Worm (Caenorhabditis elegans) whole organism, L4 larva: Measurements from ENCODE around the gene clc-13.

Source experiments
- F26F4.8 ChIP-seq: fragments of 200-800 bp; sonication (Bioruptor generic); conservative IDR thresholded peaks from 2 replicates; pipeline ENCODE4 v1.3.6; 2022; ENCODE audit warnings: missing genetic modification characterization, missing compliant biosample characterization
- F37D6.2 ChIP-seq: sonication (generic microtip); optimal IDR thresholded peaks from 2 replicates; lab custom pipeline; 2016; ENCODE audit warnings: mild to moderate bottlenecking, missing genetic modification characterization, missing compliant biosample characterization
- F49E8.2 ChIP-seq: sonication (generic microtip); optimal IDR thresholded peaks from 2 replicates; lab custom pipeline; 2016; ENCODE audit warnings: missing compliant biosample characterization, mild to moderate bottlenecking, missing genetic modification characterization, borderline replicate concordance
- T20F7.1 ChIP-seq: fragments of 200-800 bp; sonication (Bioruptor generic); optimal IDR thresholded peaks from 2 replicates; lab custom pipeline; 2018; ENCODE audit warnings: mild to moderate bottlenecking, missing genetic modification characterization, missing compliant biosample characterization
- Y75B8A.6 ChIP-seq: fragments of 200-800 bp; sonication (Bioruptor generic); IDR thresholded peaks from 2 replicates; pipeline ENCODE4 v1.3.6; 2022; ENCODE audit warnings: missing genetic modification reagents, missing genetic modification characterization, missing compliant biosample characterization
- aha-1 ChIP-seq: fragments of 150-350 bp; peaks from one replicate; lab custom pipeline; 2014; ENCODE audit warnings: missing biosample characterization, missing genetic modification characterization
- ceh-20 ChIP-seq: fragments of 200-800 bp; sonication (Bioruptor generic); IDR thresholded peaks from 2 replicates; pipeline ENCODE4 v1.3.6; 2022; ENCODE audit warnings: missing genetic modification reagents, missing genetic modification characterization, missing compliant biosample characterization
- ceh-28 ChIP-seq: fragments of 150-350 bp; optimal IDR thresholded peaks from 2 replicates; lab custom pipeline; 2014; ENCODE audit warnings: missing biosample characterization, missing genetic modification reagents, missing genetic modification characterization
- ceh-44 ChIP-seq: fragments of 200-800 bp; sonication (Bioruptor generic); IDR thresholded peaks from 2 replicates; pipeline ENCODE4 v1.3.6; 2022; ENCODE audit warnings: missing genetic modification reagents, missing genetic modification characterization, missing compliant biosample characterization
- ceh-62 ChIP-seq: sonication (generic microtip); optimal IDR thresholded peaks from 2 replicates; lab custom pipeline; 2017; ENCODE audit warnings: missing biosample characterization, missing genetic modification characterization
- ceh-82 ChIP-seq: sonication (generic microtip); optimal IDR thresholded peaks from 2 replicates; lab custom pipeline; 2017; ENCODE audit warnings: missing biosample characterization, missing genetic modification characterization
- ces-1 ChIP-seq: fragments of 150-350 bp; sonication (generic microtip); optimal IDR thresholded peaks from 4 replicates; lab custom pipeline; 2014; ENCODE audit warnings: missing biosample characterization, missing genetic modification reagents, missing genetic modification characterization
- daf-16 ChIP-seq, 3 experiments: sonication (generic microtip); optimal IDR thresholded peaks; 2 replicates each; lab custom pipeline; 2016 to 2017; ENCODE audit warnings: missing genetic modification characterization in 3 of 3, missing genetic modification reagents in 3 of 3, mild to moderate bottlenecking in 2 of 3, missing compliant biosample characterization in 2 of 3, missing biosample characterization in 1 of 3, moderate library complexity in 1 of 3
- dmd-9 ChIP-seq: fragments of 200-800 bp; sonication (Bioruptor generic); IDR thresholded peaks from 2 replicates; pipeline ENCODE4 v1.3.6; 2022; ENCODE audit warnings: missing genetic modification reagents, missing genetic modification characterization, missing compliant biosample characterization
- dpl-1 ChIP-seq: fragments of 150-350 bp; optimal IDR thresholded peaks from 2 replicates; lab custom pipeline; 2014; ENCODE audit warnings: missing biosample characterization, missing genetic modification reagents, missing genetic modification characterization
- egl-27 ChIP-seq: sonication (generic microtip); optimal IDR thresholded peaks from 3 replicates; lab custom pipeline; 2017; ENCODE audit warnings: missing biosample characterization, missing genetic modification reagents, missing genetic modification characterization
- hmg-1.1 ChIP-seq: fragments of 200-800 bp; sonication (Bioruptor generic); IDR thresholded peaks from 2 replicates; pipeline ENCODE4 v1.3.6; 2022; ENCODE audit warnings: missing genetic modification reagents, missing genetic modification characterization, missing compliant biosample characterization
- lsy-2 ChIP-seq, 2 experiments: fragments of 150-350 bp in 1 of 2; sonication (generic microtip) in 1 of 2; optimal IDR thresholded peaks; 2 replicates each; lab custom pipeline; 2014 to 2017; ENCODE audit warnings: missing biosample characterization in 2 of 2, missing genetic modification characterization in 2 of 2
- madf-9 ChIP-seq: fragments of 200-800 bp; sonication (Bioruptor generic); conservative IDR thresholded peaks from 2 replicates; pipeline ENCODE4 v1.3.6; 2022; ENCODE audit warnings: missing genetic modification reagents, missing genetic modification characterization, missing compliant biosample characterization
- mdt-29 ChIP-seq: fragments of 200-800 bp; sonication (Bioruptor generic); IDR thresholded peaks from 2 replicates; pipeline ENCODE4 v1.3.6; 2022; ENCODE audit warnings: missing genetic modification reagents, missing genetic modification characterization, missing compliant biosample characterization
- mep-1 ChIP-seq: fragments of 150-350 bp; sonication (generic microtip); optimal IDR thresholded peaks from 3 replicates; lab custom pipeline; 2014; ENCODE audit warnings: missing biosample characterization, missing genetic modification characterization
- mes-2 ChIP-seq: sonication (generic microtip); optimal IDR thresholded peaks from 2 replicates; lab custom pipeline; 2016; ENCODE audit warnings: missing genotype, mild to moderate bottlenecking, missing genetic modification characterization, missing compliant biosample characterization; ENCODE audit not compliant: poor library complexity, severe bottlenecking
- nhr-102 ChIP-seq: sonication (generic microtip); optimal IDR thresholded peaks from 2 replicates; lab custom pipeline; 2016; ENCODE audit warnings: mild to moderate bottlenecking, missing genetic modification characterization, moderate library complexity, missing compliant biosample characterization
- nhr-11 ChIP-seq: fragments of 150-350 bp; optimal IDR thresholded peaks from 2 replicates; lab custom pipeline; 2014; ENCODE audit warnings: missing biosample characterization, missing genetic modification characterization
- nhr-25 ChIP-seq: sonication (generic microtip); optimal IDR thresholded peaks from 2 replicates; lab custom pipeline; 2017; ENCODE audit warnings: missing genetic modification characterization, mild to moderate bottlenecking, missing compliant biosample characterization, antibody characterized with exemption, moderate library complexity, borderline replicate concordance; ENCODE audit not compliant: insufficient read depth
- nhr-28 ChIP-seq: fragments of 150-350 bp; optimal IDR thresholded peaks from 2 replicates; lab custom pipeline; 2014; ENCODE audit warnings: missing biosample characterization, missing genetic modification characterization
- nhr-76 ChIP-seq: fragments of 150-350 bp; optimal IDR thresholded peaks from 2 replicates; lab custom pipeline; 2014; ENCODE audit warnings: missing biosample characterization, missing genetic modification characterization
- nhr-77 ChIP-seq: fragments of 150-350 bp; optimal IDR thresholded peaks from 2 replicates; lab custom pipeline; 2014; ENCODE audit warnings: missing biosample characterization, missing genetic modification characterization
- pha-4 ChIP-seq, 2 experiments: fragments of 150-350 bp in 1 of 2; fragments of 200-800 bp in 1 of 2; sonication (Bioruptor generic) in 1 of 2; IDR thresholded peaks in 1 of 2; optimal IDR thresholded peaks in 1 of 2; 2 replicates each; pipeline versions ENCODE4 v1.3.6 to Lab custom; 2014 to 2022; ENCODE audit warnings: missing genetic modification characterization in 2 of 2, missing genetic modification reagents in 2 of 2, missing biosample characterization in 1 of 2, missing compliant biosample characterization in 1 of 2
- php-3 ChIP-seq: fragments of 200-800 bp; sonication (Bioruptor generic); IDR thresholded peaks from 2 replicates; pipeline ENCODE4 v1.3.6; 2022; ENCODE audit warnings: missing genetic modification reagents, missing genetic modification characterization, missing compliant biosample characterization
- set-16 ChIP-seq: fragments of 200-800 bp; sonication (Bioruptor generic); IDR thresholded peaks from 2 replicates; pipeline ENCODE4 v1.3.6; 2022; ENCODE audit warnings: missing genetic modification reagents, missing genetic modification characterization, missing compliant biosample characterization
- snpc-1.2 ChIP-seq: fragments of 200-800 bp; sonication (Bioruptor generic); IDR thresholded peaks from 2 replicates; pipeline ENCODE4 v1.3.6; 2022; ENCODE audit warnings: missing genetic modification reagents, missing genetic modification characterization, missing compliant biosample characterization
- snpc-4 ChIP-seq: fragments of 150-350 bp; optimal IDR thresholded peaks from 2 replicates; lab custom pipeline; 2014; ENCODE audit warnings: missing biosample characterization, missing genetic modification characterization
- spr-1 ChIP-seq: sonication (generic microtip); optimal IDR thresholded peaks from 2 replicates; lab custom pipeline; 2016; ENCODE audit warnings: mild to moderate bottlenecking, missing genetic modification characterization, missing compliant biosample characterization
- spr-3 ChIP-seq: fragments of 200-800 bp; sonication (Bioruptor generic); optimal IDR thresholded peaks from 2 replicates; lab custom pipeline; 2018; ENCODE audit warnings: mild to moderate bottlenecking, missing genetic modification characterization, missing compliant biosample characterization
- unc-130 ChIP-seq: sonication (generic microtip); optimal IDR thresholded peaks from 2 replicates; lab custom pipeline; 2016; ENCODE audit warnings: missing genetic modification reagents, missing genetic modification characterization, missing compliant biosample characterization
- unc-62 ChIP-seq, 3 experiments: fragments of 150-350 bp in 1 of 3; sonication (generic microtip); optimal IDR thresholded peaks in 2 of 3; peaks in 1 of 3; 1 replicate in 1 of 3; 2 replicates in 2 of 3; lab custom pipeline; 2014 to 2017; ENCODE audit warnings: missing biosample characterization in 3 of 3, missing genetic modification characterization in 3 of 3, missing genetic modification reagents in 3 of 3, missing genotype in 1 of 3
- vab-7 ChIP-seq: fragments of 200-800 bp; sonication (Bioruptor generic); IDR thresholded peaks from 2 replicates; pipeline ENCODE4 v1.3.6; 2022; ENCODE audit warnings: missing genetic modification reagents, missing genetic modification characterization, missing compliant biosample characterization
- zfp-3 ChIP-seq: fragments of 200-800 bp; sonication (Bioruptor generic); conservative IDR thresholded peaks from 2 replicates; pipeline ENCODE4 v1.3.6; 2022; ENCODE audit warnings: missing genetic modification reagents, missing genetic modification characterization, missing compliant biosample characterization

Gene clc-13

DNA sequence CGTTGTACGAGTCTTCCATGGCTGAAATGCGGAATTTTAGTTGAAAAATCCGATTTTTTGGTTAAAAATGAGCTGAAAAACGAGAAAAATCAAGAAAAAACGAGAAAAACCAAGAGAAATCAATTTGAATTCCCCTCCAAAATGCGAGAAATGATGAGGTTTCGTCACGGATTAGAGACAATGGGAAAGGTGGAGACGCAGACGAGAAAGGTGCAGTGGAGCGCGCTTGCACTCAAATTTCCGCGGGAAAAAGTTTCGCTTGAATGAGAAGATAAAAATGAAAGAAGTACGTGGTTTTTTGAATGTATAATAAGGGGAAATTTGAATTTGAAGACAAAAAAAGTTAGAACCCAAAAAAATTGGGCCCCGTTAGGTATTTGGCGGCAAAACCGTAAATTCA is 48.6 kb upstream of the clc-13 start, which contains the start of gene efl-1 (continued):
- peak; percentile 43; the same call in 1 of the 2 replicates for TF ChIP-seq pha-4 (GFP tag; IDR thresholded peaks at IDR 0.05; lab: Robert Waterston, UW)
- TF ChIP-seq pha-4 (tag; optimal IDR thresholded peaks at IDR 0.05; lab: Kevin White, UChicago), result peak; percentile 34
- TF ChIP-seq zfp-3, result 0 out of 2 replicates have a peak, but pooled peaks have one; percentile 39
- peak; percentile 100 for TF ChIP-seq dpl-1
- peak; percentile 12 for TF ChIP-seq F49E8.2 (tag; lab: Kevin White, UChicago)
- peak in 1 of 2 experiments; percentile 25 for TF ChIP-seq daf-16 (GFP tag; optimal IDR thresholded peaks at IDR 0.05; lab: Kevin White, UChicago)
- peak; percentile 31 for TF ChIP-seq daf-16 (tag; optimal IDR thresholded peaks at IDR 0.05; lab: Kevin White, UChicago)
- TF ChIP-seq mdt-29, result peak; percentile 64; the same call in 1 of the 2 replicates
- 0 out of 2 replicates have a peak, but pooled peaks have one; percentile 41 for TF ChIP-seq dmd-9
- no peak for TF ChIP-seq ceh-82
- TF ChIP-seq T20F7.1, result peak; percentile 67
- peak; percentile 45; the same call in 1 of the 2 replicates for TF ChIP-seq vab-7 (GFP tag; lab: Robert Waterston, UW)
- peak; percentile 52 for TF ChIP-seq nhr-25
- TF ChIP-seq mes-2, result peak; percentile 94
- peak; percentile 79 for TF ChIP-seq nhr-102 (tag; lab: Kevin White, UChicago)
- TF ChIP-seq spr-3 (GFP tag; lab: Kevin White, UChicago), result peak; percentile 62
- TF ChIP-seq ceh-20 (GFP tag; lab: Robert Waterston, UW), result peak; percentile 90
- peak; percentile 22 to 93 for TF ChIP-seq lsy-2 (tag; optimal IDR thresholded peaks at IDR 0.05; lab: Kevin White, UChicago)
- TF ChIP-seq nhr-77 (tag; lab: Kevin White, UChicago), result peak; percentile 87
- peak; percentile 4 for TF ChIP-seq nhr-76 (tag; lab: Kevin White, UChicago)
- peak; percentile 61; the same call in 1 of the 2 replicates for TF ChIP-seq ceh-44 (GFP tag; lab: Robert Waterston, UW)
- peak; percentile 86 for TF ChIP-seq mep-1 (tag; lab: Kevin White, UChicago)
- TF ChIP-seq F37D6.2 (tag; lab: Kevin White, UChicago), result peak; percentile 55

DNA sequence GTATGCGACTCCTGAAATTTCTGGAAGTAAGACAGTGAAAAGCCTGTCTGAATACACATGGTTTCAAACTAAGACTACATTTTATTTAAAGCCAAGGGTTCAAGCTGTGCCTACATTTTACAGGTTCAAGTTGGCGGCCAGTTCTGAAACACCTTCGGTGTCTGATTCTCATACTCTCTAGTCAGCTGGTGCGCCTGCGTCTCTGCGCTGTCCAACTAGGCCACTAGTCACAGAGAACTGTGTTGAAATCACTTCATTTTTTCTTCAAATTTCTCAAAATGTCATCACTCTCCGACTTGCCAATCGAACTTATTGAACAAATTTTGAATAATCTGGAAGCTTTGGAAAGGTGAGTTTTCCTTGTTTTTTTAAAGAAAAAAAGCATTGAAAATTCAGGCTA is 47.6 kb upstream of the clc-13 start, which contains the start of gene fbxa-90:
Gene fbxa-90 (plus strand): TSS at position 179 of the 400 bp plus-strand sequence.
- TF ChIP-seq nhr-28 (tag; lab: Kevin White, UChicago) (peak; percentile 0), hmg-1.1 (GFP tag; lab: Robert Waterston, UW) (peak; percentile 11; the same call in 1 of the 2 replicates), ceh-62 (tag; lab: Kevin White, UChicago) (no peak), dpl-1 (peak; percentile 6), F49E8.2 (tag; lab: Kevin White, UChicago) (no peak), mdt-29 (no peak), aha-1 (tag; lab: Kevin White, UChicago) (no peak), unc-62 (GFP tag; optimal IDR thresholded peaks at IDR 0.05 in 1 of 2; lab: Kevin White, UChicago) (peak in 1 of 2 experiments; percentile 34), unc-62 (tag; optimal IDR thresholded peaks at IDR 0.05; lab: Kevin White, UChicago) (no peak), snpc-4 (tag; lab: Kevin White, UChicago) (no peak), set-16 (no peak)
- TF ChIP-seq, all 104 proteins: peak for 4

- TF ChIP-seq nhr-11 (no peak), vab-7 (GFP tag; lab: Robert Waterston, UW) (no peak), F26F4.8 (GFP tag; lab: Robert Waterston, UW) (no peak), Y75B8A.6 (GFP tag; lab: Robert Waterston, UW) (no peak), snpc-1.2 (GFP tag; lab: Robert Waterston, UW) (no peak), madf-9 (no peak), php-3 (no peak), unc-130 (no peak), ces-1 (GFP tag; lab: Kevin White, UChicago) (no peak), F37D6.2 (tag; lab: Kevin White, UChicago) (no peak), egl-27 (tag; lab: Kevin White, UChicago) (no peak), spr-1 (tag; lab: Kevin White, UChicago) (no peak), ceh-82 (no peak), ceh-28 (tag; lab: Kevin White, UChicago) (no peak)
Measured at ce11 chrV:16972134-16972533, 42.1 kb upstream of the clc-13 start, which contains the start of gene srh-119. Gene srh-119 (plus strand): TSS chrV:16972434.
